Worm (Caenorhabditis elegans) whole organism, mixed stage, embryonic: ENCODE data around the gene C01G5.5.

Source experiments
- blmp-1 ChIP-seq: fragments of 150-350 bp; optimal IDR thresholded peaks from 2 replicates; lab custom pipeline; 2014; ENCODE audit warnings: missing biosample characterization, missing genetic modification characterization
- ceh-39 ChIP-seq: fragments of 150-350 bp; optimal IDR thresholded peaks from 2 replicates; lab custom pipeline; 2014; ENCODE audit warnings: missing biosample characterization, missing genetic modification characterization
- elt-1 ChIP-seq: sonication (generic microtip); optimal IDR thresholded peaks from 2 replicates; lab custom pipeline; 2017; ENCODE audit warnings: missing genetic modification characterization, mild to moderate bottlenecking, missing compliant biosample characterization, antibody characterized with exemption, moderate library complexity, borderline replicate concordance; ENCODE audit not compliant: insufficient read depth
- elt-3 ChIP-seq: fragments of 150-350 bp; optimal IDR thresholded peaks from 2 replicates; lab custom pipeline; 2014; ENCODE audit warnings: missing biosample characterization, missing genetic modification characterization
- lin-13 ChIP-seq: fragments of 150-350 bp; optimal IDR thresholded peaks from 2 replicates; lab custom pipeline; 2014; ENCODE audit warnings: missing biosample characterization, missing genetic modification characterization
- nhr-2 ChIP-seq: fragments of 150-350 bp; optimal IDR thresholded peaks from 2 replicates; lab custom pipeline; 2014; ENCODE audit warnings: missing biosample characterization, missing genetic modification characterization
- snpc-4 ChIP-seq: fragments of 150-350 bp; optimal IDR thresholded peaks from 2 replicates; lab custom pipeline; 2014; ENCODE audit warnings: missing biosample characterization, missing genetic modification characterization
- unc-39 ChIP-seq: fragments of 150-350 bp; optimal IDR thresholded peaks from 2 replicates; lab custom pipeline; 2014; ENCODE audit warnings: missing biosample characterization, missing genetic modification characterization
- ztf-11 ChIP-seq: fragments of 150-350 bp; optimal IDR thresholded peaks from 2 replicates; lab custom pipeline; 2014; ENCODE audit warnings: missing biosample characterization, missing genetic modification characterization

- TF ChIP-seq ceh-39 (no peak), snpc-4 (tag; lab: Kevin White, UChicago) (no peak), lin-13 (tag; lab: Kevin White, UChicago) (no peak), ztf-11 (no peak), blmp-1 (tag; lab: Kevin White, UChicago) (no peak), unc-39 (tag; lab: Kevin White, UChicago) (no peak), elt-1 (tag; lab: Kevin White, UChicago) (no peak), elt-3 (tag; lab: Kevin White, UChicago) (no peak), nhr-2 (tag; lab: Kevin White, UChicago) (no peak)
Measured at ce11 chrIV:6528202-6528601, 3.8 kb downstream of the C01G5.5 start.
